Fruit fly (Drosophila melanogaster) whole organism, embryonic: ENCODE results near the gene CG13842.

Experiments
- CG10321 ChIP-seq: fragments of 200-800 bp; sonication (Bioruptor generic); IDR thresholded peaks from 2 replicates; pipeline ENCODE4 v1.3.6; 2022; ENCODE audit warnings: missing biosample characterization, missing genetic modification characterization
- CG2889 ChIP-seq: fragments of 200-800 bp; sonication (Bioruptor generic); IDR thresholded peaks from 3 replicates; pipeline ENCODE4 v1.3.6; 2022; ENCODE audit warnings: missing biosample characterization, missing genetic modification characterization
- CG4360 ChIP-seq: fragments of 200-800 bp; sonication (Bioruptor generic); IDR thresholded peaks from 2 replicates; pipeline ENCODE4 v1.3.6; 2022; ENCODE audit warnings: missing biosample characterization, missing genetic modification characterization
- CG4707 ChIP-seq: fragments of 200-800 bp; sonication (Bioruptor generic); optimal IDR thresholded peaks from 2 replicates; lab custom pipeline; 2018; ENCODE audit warnings: missing biosample characterization, mild to moderate bottlenecking, missing genetic modification characterization, moderate library complexity
- CG6683 ChIP-seq: fragments of 200-800 bp; sonication (Bioruptor generic); optimal IDR thresholded peaks from 2 replicates; lab custom pipeline; 2017; ENCODE audit warnings: missing biosample characterization, mild to moderate bottlenecking, missing genetic modification characterization, missing genetic modification reagents
- CG7271 ChIP-seq: fragments of 200-800 bp; sonication (Bioruptor generic); optimal IDR thresholded peaks from 2 replicates; lab custom pipeline; 2018; ENCODE audit warnings: missing biosample characterization, mild to moderate bottlenecking, missing genetic modification characterization, moderate library complexity
- Dip2 ChIP-seq: fragments of 200-800 bp; sonication (Bioruptor generic); IDR thresholded peaks from 2 replicates; pipeline ENCODE4 v1.3.6; 2022; ENCODE audit warnings: missing biosample characterization, missing genetic modification characterization
- Dll ChIP-seq: fragments of 200-800 bp; sonication (Bioruptor generic); IDR thresholded peaks from 4 replicates; pipeline ENCODE4 v1.3.6; 2022; ENCODE audit warnings: missing biosample characterization, missing genetic modification characterization; ENCODE audit not compliant: partially characterized antibody
- Side ChIP-seq: fragments of 200-800 bp; sonication (Bioruptor generic); optimal IDR thresholded peaks from 2 replicates; lab custom pipeline; 2016; ENCODE audit warnings: missing biosample characterization, missing genetic modification characterization
- ato ChIP-seq: fragments of 200-800 bp; sonication (Bioruptor generic); IDR thresholded peaks from 2 replicates; pipeline ENCODE4 v1.3.6; 2022; ENCODE audit warnings: missing biosample characterization, missing genetic modification characterization; ENCODE audit not compliant: partially characterized antibody
- esg ChIP-seq: fragments of 200-800 bp; sonication (Bioruptor generic); conservative IDR thresholded peaks from 2 replicates; pipeline ENCODE4 v1.3.6; 2022; ENCODE audit warnings: missing biosample characterization, missing genetic modification characterization
- fu2 ChIP-seq: fragments of 200-800 bp; sonication (Bioruptor generic); optimal IDR thresholded peaks from 2 replicates; lab custom pipeline; 2016; ENCODE audit warnings: missing biosample characterization, missing genetic modification characterization
- row ChIP-seq: fragments of 200-800 bp; sonication (Bioruptor generic); IDR thresholded peaks from 3 replicates; pipeline ENCODE4 v1.3.6; 2022; ENCODE audit warnings: missing biosample characterization, missing genetic modification characterization
- stc ChIP-seq: fragments of 200-800 bp; sonication (Bioruptor generic); IDR thresholded peaks from 2 replicates; pipeline ENCODE4 v1.3.6; 2022; ENCODE audit warnings: missing biosample characterization, missing genetic modification characterization

DNA sequence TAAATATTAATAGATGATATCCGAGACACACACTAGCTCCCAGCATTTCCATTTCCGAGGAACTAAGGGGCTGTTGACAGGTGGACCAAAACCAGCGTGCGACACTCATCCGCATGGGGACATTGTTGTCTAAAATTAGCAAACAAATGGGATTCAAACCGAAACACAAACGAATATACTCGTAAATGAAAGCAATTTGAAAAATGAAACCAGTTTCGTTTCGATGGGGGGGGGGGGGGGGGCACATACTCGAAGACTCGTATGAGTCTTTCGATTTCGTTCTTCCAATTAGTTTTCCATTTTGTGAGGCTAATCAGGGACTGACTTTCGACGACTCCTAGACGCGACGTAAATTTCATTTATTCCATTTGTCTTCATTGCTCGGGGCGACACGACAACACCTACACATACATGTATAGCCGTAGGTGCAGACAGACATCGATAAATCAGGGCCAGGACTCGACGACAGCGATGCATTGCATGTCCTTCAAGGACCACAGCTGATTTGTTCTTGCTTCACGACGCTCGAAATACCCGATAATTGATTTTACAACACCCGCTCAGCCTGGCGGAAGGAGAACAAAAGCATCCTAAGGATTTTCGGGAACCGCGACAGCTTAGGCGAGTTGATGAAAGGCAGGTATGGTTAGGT is 34.3 kb downstream of the CG13842 start:
- no peak for TF ChIP-seq row
- TF ChIP-seq Dll (GFP tag; lab: Robert Waterston, UW): no peak
- TF ChIP-seq CG6683 (GFP tag; lab: Kevin White, UChicago): no peak
- no peak for TF ChIP-seq esg (GFP tag; lab: Robert Waterston, UW)
- no peak for TF ChIP-seq CG7271 (tag; lab: Kevin White, UChicago)
- no peak for TF ChIP-seq CG4360
- no peak for TF ChIP-seq fu2 (GFP tag; lab: Kevin White, UChicago)
- TF ChIP-seq stc (GFP tag; lab: Robert Waterston, UW): no peak
- TF ChIP-seq CG2889 (GFP tag; lab: Robert Waterston, UW): no peak
- TF ChIP-seq Side: no peak
- TF ChIP-seq ato (GFP tag; lab: Robert Waterston, UW): no peak
- no peak for TF ChIP-seq CG10321 (GFP tag; lab: Robert Waterston, UW)
- no peak for TF ChIP-seq CG4707 (GFP tag; lab: Kevin White, UChicago)
- TF ChIP-seq Dip2: no peak
